Fruit fly (Drosophila melanogaster): ENCODE results near the gene CG10097.

DNA sequence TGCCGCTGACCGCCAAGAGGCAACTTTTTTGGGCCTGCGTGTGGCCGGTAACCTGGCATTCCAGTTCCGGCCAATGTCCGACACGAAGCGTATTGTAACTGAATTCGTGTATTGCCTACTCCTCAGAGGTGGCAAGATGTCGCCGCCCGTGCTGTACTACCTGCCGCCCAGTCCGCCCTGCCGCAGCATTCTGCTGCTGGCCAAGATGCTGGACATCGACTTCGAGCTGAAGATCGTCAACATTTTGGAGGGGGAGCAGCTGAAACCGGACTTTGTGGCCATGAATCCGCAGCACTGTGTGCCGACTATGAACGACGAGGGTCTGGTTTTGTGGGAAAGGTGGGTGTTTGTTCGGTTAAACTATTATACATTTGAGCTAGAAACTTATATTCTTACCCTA lies 11.5 kb downstream of the CG10097 start:
- TF ChIP-seq CG14655 (GFP tag; optimal IDR thresholded peaks at IDR 0.05) (no peak), CG32121 (GFP tag; IDR thresholded peaks at IDR 0.05) (no peak), EcR (GFP tag; optimal IDR thresholded peaks at IDR 0.05) (no peak), CG13204 (GFP tag; optimal IDR thresholded peaks at IDR 0.05) (no peak), Pif1B (GFP tag; optimal IDR thresholded peaks at IDR 0.05) (no peak), CG8301 (tag; optimal IDR thresholded peaks at IDR 0.05) (no peak), CG9948 (tag; optimal IDR thresholded peaks at IDR 0.05) (no peak), CG4496 (GFP tag; IDR thresholded peaks at IDR 0.05) (peak; percentile 84)
